Fruit fly (Drosophila melanogaster): ENCODE data around the gene OtopLa.
A peak's percentile ranks its signal among the peaks of the same experiment; 100 is the strongest.

The OtopLa gene

DNA sequence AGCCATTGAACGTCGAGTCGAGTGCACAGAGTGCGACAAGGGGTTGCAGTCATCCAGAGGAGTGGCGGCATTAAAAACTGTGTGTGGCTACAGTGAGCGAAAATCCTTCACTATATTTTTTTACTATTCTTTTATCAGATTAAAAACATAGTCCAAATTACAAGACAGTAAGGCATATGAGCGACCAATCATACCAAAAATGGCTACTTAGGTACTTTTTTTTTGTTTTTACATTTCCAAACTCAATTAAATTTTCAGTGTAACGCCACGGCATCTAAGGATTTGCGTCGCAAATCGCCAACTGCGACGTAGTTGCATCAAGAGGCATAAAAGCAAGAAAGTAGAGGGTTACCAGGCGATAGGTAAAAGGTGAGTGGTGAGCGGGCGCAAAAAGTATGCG is 9.2 kb downstream of the OtopLa start (continued):
- TF ChIP-seq CG9215 (GFP tag; IDR thresholded peaks at IDR 0.05), result peak; percentile 28; the same call in 1 of the 2 replicates
- no peak for TF ChIP-seq gfzf (GFP tag; optimal IDR thresholded peaks at IDR 0.05)
- no peak for TF ChIP-seq Lim3 (GFP tag; IDR thresholded peaks at IDR 0.05)
- TF ChIP-seq crc (GFP tag; optimal IDR thresholded peaks at IDR 0.05), result peak; percentile 13
- TF ChIP-seq kni (GFP tag; optimal IDR thresholded peaks at IDR 0.05), result no peak
- no peak for TF ChIP-seq CG14965 (GFP tag; optimal IDR thresholded peaks at IDR 0.05; ENCODE audit: borderline replicate concordance)
- TF ChIP-seq emc (GFP tag; optimal IDR thresholded peaks at IDR 0.05), result no peak
- peak; percentile 15 for TF ChIP-seq CG16815 (GFP tag; optimal IDR thresholded peaks at IDR 0.05)
- TF ChIP-seq knrl (GFP tag; IDR thresholded peaks at IDR 0.05; ENCODE audit: partially characterized antibody), result no peak
- no peak for TF ChIP-seq crol (GFP tag; IDR thresholded peaks at IDR 0.05)
- no peak; the same call in 2 of the 3 replicates for TF ChIP-seq H15 (GFP tag; IDR thresholded peaks at IDR 0.05)
- no peak for TF ChIP-seq BtbVII (GFP tag; optimal IDR thresholded peaks at IDR 0.05)
- TF ChIP-seq CG6683 (GFP tag; optimal IDR thresholded peaks at IDR 0.05), result no peak
- no peak for TF ChIP-seq Nf-YC (tag; optimal IDR thresholded peaks at IDR 0.05)
- no peak for TF ChIP-seq ham (GFP tag; IDR thresholded peaks at IDR 0.05)
- TF ChIP-seq CG6765 (GFP tag; optimal IDR thresholded peaks at IDR 0.05), result no peak
- TF ChIP-seq sim (GFP tag; IDR thresholded peaks at IDR 0.05), result 0 out of 2 replicates have a peak, but pooled peaks have one; percentile 38
- no peak for TF ChIP-seq CG6791 (GFP tag; IDR thresholded peaks at IDR 0.05; ENCODE audit: partially characterized antibody)
- no peak for TF ChIP-seq Scr (GFP tag; IDR thresholded peaks at IDR 0.05; ENCODE audit: partially characterized antibody)
- TF ChIP-seq B-H1 (GFP tag; IDR thresholded peaks at IDR 0.05), result peak; percentile 41; the same call in 2 of the 3 replicates
- no peak for TF ChIP-seq rib (GFP tag; IDR thresholded peaks at IDR 0.05)
- 0 out of 2 replicates have a peak, but pooled peaks have one; percentile 23 for TF ChIP-seq Gsc (GFP tag; IDR thresholded peaks at IDR 0.05)
- peak; percentile 53 for TF ChIP-seq CG18262 (tag; optimal IDR thresholded peaks at IDR 0.05)
- TF ChIP-seq CG18619 (GFP tag; optimal IDR thresholded peaks at IDR 0.05), result no peak
- TF ChIP-seq bowl (GFP tag; IDR thresholded peaks at IDR 0.05), result no peak
- TF ChIP-seq CG11398 (GFP tag; optimal IDR thresholded peaks at IDR 0.05), result peak; percentile 12
- TF ChIP-seq CG2116 (GFP tag; optimal IDR thresholded peaks at IDR 0.05), result no peak
- 0 out of 3 replicates have a peak, but pooled peaks have one; percentile 10 for TF ChIP-seq CG11093 (GFP tag; IDR thresholded peaks at IDR 0.05)
- TF ChIP-seq Fer2 (tag; optimal IDR thresholded peaks at IDR 0.05), result no peak
- TF ChIP-seq Tbp (GFP tag; optimal IDR thresholded peaks at IDR 0.05), result no peak
- TF ChIP-seq CG17359 (tag; optimal IDR thresholded peaks at IDR 0.05), result peak; percentile 61
- TF ChIP-seq B-H2 (GFP tag; optimal IDR thresholded peaks at IDR 0.05), result no peak
- TF ChIP-seq CG10366 (GFP tag; IDR thresholded peaks at IDR 0.05), result peak; percentile 52
- TF ChIP-seq Blimp-1 (GFP tag; optimal IDR thresholded peaks at IDR 0.05), result peak; percentile 59
- peak; percentile 52 for TF ChIP-seq lab (GFP tag; optimal IDR thresholded peaks at IDR 0.05)
- TF ChIP-seq tio (GFP tag; optimal IDR thresholded peaks at IDR 0.05), result peak; percentile 14
- no peak for TF ChIP-seq CG15011 (GFP tag; optimal IDR thresholded peaks at IDR 0.05)
- no peak for TF ChIP-seq CTCF (GFP tag; optimal IDR thresholded peaks at IDR 0.05)
- TF ChIP-seq CG16779 (GFP tag; IDR thresholded peaks at IDR 0.05), result no peak
- no peak for TF ChIP-seq D (optimal IDR thresholded peaks at IDR 0.05)
- peak; percentile 49 for TF ChIP-seq D (GFP tag; optimal IDR thresholded peaks at IDR 0.05)
- peak; percentile 0 for TF ChIP-seq CG5245 (GFP tag; optimal IDR thresholded peaks at IDR 0.05)
- no peak for TF ChIP-seq CG12299 (tag; optimal IDR thresholded peaks at IDR 0.05)
- no peak for TF ChIP-seq NK7.1 (GFP tag; optimal IDR thresholded peaks at IDR 0.05)
- TF ChIP-seq amos (GFP tag; IDR thresholded peaks at IDR 0.05; ENCODE audit: partially characterized antibody), result no peak
- TF ChIP-seq CG12769 (tag; optimal IDR thresholded peaks at IDR 0.05), result peak; percentile 26
- TF ChIP-seq wek (GFP tag; optimal IDR thresholded peaks at IDR 0.05), result no peak
- TF ChIP-seq chif (GFP tag; optimal IDR thresholded peaks at IDR 0.05), result peak in 1 of 2 experiments; percentile 47
- no peak for TF ChIP-seq CG15514 (GFP tag; optimal IDR thresholded peaks at IDR 0.05)
- TF ChIP-seq CG3281 (GFP tag; optimal IDR thresholded peaks at IDR 0.05), result peak; percentile 16
- TF ChIP-seq eyg (GFP tag; optimal IDR thresholded peaks at IDR 0.05), result no peak
- no peak for TF ChIP-seq CG43689 (GFP tag; IDR thresholded peaks at IDR 0.05)
